Fruit fly (Drosophila melanogaster) ovary, adult (tissue): ENCODE data around the gene Pus10.

ENCODE experiments used
- CG17801 ChIP-seq: fragments of 200-800 bp; optimal IDR thresholded peaks from 2 replicates; lab custom pipeline; 2019; ENCODE audit warnings: missing biosample characterization, mild to moderate bottlenecking, missing genetic modification characterization, moderate library complexity; ENCODE audit not compliant: partially characterized antibody

The Pus10 gene

dm6 chr2L:163229-163628 lies 8.1 kb upstream of the Pus10 start:
- TF ChIP-seq CG17801 (GFP tag; lab: Kevin White, UChicago), result no peak

dm6 chr2L:162208-162607 lies 7.1 kb upstream of the Pus10 start:
- no peak for TF ChIP-seq CG17801 (GFP tag; lab: Kevin White, UChicago)

- peak; percentile 95 for TF ChIP-seq CG17801 (GFP tag; lab: Kevin White, UChicago)
Observed at dm6 chr2L:161453-162175, 6.5 kb upstream of the Pus10 start.

- peak; percentile 91 for TF ChIP-seq CG17801 (GFP tag; lab: Kevin White, UChicago)
Observed at dm6 chr2L:160581-161452, 5.7 kb upstream of the Pus10 start.

dm6 chr2L:158649-159257 lies 3.6 kb upstream of the Pus10 start, which contains the start of the genes CG33635 and spen:
CG33635 (minus strand) TSS chr2L:158664.
spen (plus strand) TSS chr2L:159032.
- peak; percentile 72 for TF ChIP-seq CG17801 (GFP tag; lab: Kevin White, UChicago)

- peak; percentile 42 for TF ChIP-seq CG17801 (GFP tag; lab: Kevin White, UChicago)
Observed at dm6 chr2L:155994-156393, 889 bp upstream of the Pus10 start, which contains the start of gene CG3436. CG3436 (plus strand) TSS chr2L:156029.

DNA sequence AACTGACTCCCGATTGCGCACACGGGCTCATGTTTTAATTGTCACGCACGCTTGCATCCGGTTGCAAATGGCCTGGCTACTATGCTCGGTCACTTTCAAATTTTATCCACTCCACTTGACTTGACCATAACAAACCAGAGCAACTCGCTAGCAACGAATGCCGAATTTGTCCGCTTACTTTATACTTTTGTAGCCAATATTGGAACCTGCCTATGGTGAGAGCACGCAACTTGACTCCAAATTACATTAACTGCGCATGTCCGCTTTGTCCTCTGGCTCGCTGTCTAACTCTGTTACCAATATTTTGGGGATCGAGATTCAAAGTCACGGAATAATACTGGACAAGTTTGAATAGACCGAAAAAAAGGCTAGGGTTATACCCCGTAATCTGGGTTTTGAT lies 2.0 kb downstream of the Pus10 start, which contains the start of gene CG42399:
TSS of gene CG42399 (minus strand) at position 159 of the 400 bp plus-strand sequence.
- no peak for TF ChIP-seq CG17801 (GFP tag; lab: Kevin White, UChicago)

DNA sequence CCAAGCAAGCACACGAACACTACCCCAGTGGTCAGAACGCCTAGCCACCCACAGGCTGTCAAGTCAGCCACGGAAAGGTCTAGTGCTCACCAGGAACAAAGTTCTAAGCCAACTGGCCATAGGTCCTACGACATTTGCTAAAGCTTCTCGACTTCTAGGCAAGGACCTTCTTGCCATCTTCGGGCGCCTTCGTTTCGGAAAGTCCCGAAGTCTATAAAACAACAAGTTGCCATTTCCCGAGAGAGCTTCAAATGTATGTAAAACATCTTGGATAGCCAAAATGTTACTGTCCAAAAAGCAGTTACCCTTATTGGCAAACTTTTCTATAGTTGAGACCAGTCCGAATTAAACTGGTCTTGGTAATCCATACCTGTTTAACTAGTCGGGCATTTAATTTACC lies 8.6 kb downstream of the Pus10 start:
- TF ChIP-seq CG17801 (GFP tag; lab: Kevin White, UChicago), result no peak

dm6 chr2L:143088-143487 lies 12.0 kb downstream of the Pus10 start, which contains the start of the genes CG31974 and CG11454:
CG31974 (minus strand) TSS chr2L:143091.
CG11454 (plus strand) TSS chr2L:143323.
- no peak for TF ChIP-seq CG17801 (GFP tag; lab: Kevin White, UChicago)

dm6 chr2L:140849-141248 lies 14.3 kb downstream of the Pus10 start, which contains the start of the genes CG31975 and ovm:
CG31975 (minus strand) TSS chr2L:140992.
ovm (minus strand) TSS chr2L:140992.
- TF ChIP-seq CG17801 (GFP tag; lab: Kevin White, UChicago), result no peak

DNA sequence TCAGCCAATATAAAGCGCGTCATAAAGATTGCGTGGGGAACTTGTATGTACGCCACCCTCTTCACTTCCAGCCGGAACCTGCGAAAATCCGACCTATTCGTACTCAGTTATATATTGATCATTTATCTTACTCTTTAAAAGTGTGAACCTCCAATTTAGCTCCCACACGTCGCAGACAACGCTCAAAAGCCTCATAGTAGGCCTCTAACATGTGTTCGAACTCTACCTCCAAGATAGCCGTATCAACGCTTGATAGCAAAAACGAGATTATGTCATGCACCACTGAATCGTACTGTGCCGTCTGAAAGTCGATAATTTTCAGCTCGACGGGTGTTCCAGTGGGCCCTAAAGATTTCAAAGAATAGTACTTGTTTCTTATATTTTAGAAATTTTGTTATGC lies 15.5 kb downstream of the Pus10 start:
- TF ChIP-seq CG17801 (GFP tag; lab: Kevin White, UChicago), result no peak

dm6 chr2L:138063-138462 lies 17.0 kb downstream of the Pus10 start:
- TF ChIP-seq CG17801 (GFP tag; lab: Kevin White, UChicago), result no peak

dm6 chr2L:136747-137709 lies 18.1 kb downstream of the Pus10 start:
- TF ChIP-seq CG17801 (GFP tag; lab: Kevin White, UChicago), result no peak

- TF ChIP-seq CG17801 (GFP tag; lab: Kevin White, UChicago), result no peak
Observed at dm6 chr2L:136131-136426, 19.0 kb downstream of the Pus10 start.
